Fruit fly (Drosophila melanogaster) whole organism, wandering third instar larva: ENCODE measurements around the gene CG7126.
A peak's percentile ranks its signal among the peaks of the same experiment; 100 is the strongest.

Experiments
- Hnf4 ChIP-seq: fragments of 200-800 bp; sonication (Bioruptor generic); optimal IDR thresholded peaks from 2 replicates; lab custom pipeline; 2016; ENCODE audit warnings: missing biosample characterization, mild to moderate bottlenecking, missing genetic modification characterization
- Myc ChIP-seq: fragments of >200 bp; optimal IDR thresholded peaks from 2 replicates; lab custom pipeline; 2017
- Rel ChIP-seq, 2 experiments: fragments of 200-800 bp; sonication (Bioruptor generic) in 1 of 2; optimal IDR thresholded peaks; 2 replicates in 1 of 2; 3 replicates in 1 of 2; lab custom pipeline; 2016 to 2019; ENCODE audit warnings: mild to moderate bottlenecking in 2 of 2, missing biosample characterization in 2 of 2, missing genetic modification characterization in 2 of 2, moderate library complexity in 1 of 2
- dmrt93B ChIP-seq: fragments of 200-800 bp; sonication (Bioruptor generic); optimal IDR thresholded peaks from 2 replicates; lab custom pipeline; 2018; ENCODE audit warnings: missing biosample characterization, mild to moderate bottlenecking, missing genetic modification characterization
- foxo ChIP-seq, 2 experiments: fragments of 200-800 bp; sonication (Bioruptor generic); optimal IDR thresholded peaks; 2 replicates in 1 of 2; 3 replicates in 1 of 2; lab custom pipeline; 2016 to 2017; ENCODE audit warnings: missing biosample characterization in 2 of 2, missing genetic modification characterization in 2 of 2
- h ChIP-seq: fragments of 200-800 bp; sonication (Bioruptor generic); optimal IDR thresholded peaks from 3 replicates; lab custom pipeline; 2016; ENCODE audit warnings: missing biosample characterization, mild to moderate bottlenecking, missing genetic modification characterization
- lola ChIP-seq: fragments of >200 bp; optimal IDR thresholded peaks from 2 replicates; lab custom pipeline; 2017; ENCODE audit warnings: missing biosample characterization, missing genetic modification characterization
- psq ChIP-seq: fragments of 200-800 bp; sonication (Bioruptor generic); optimal IDR thresholded peaks from 3 replicates; lab custom pipeline; 2017; ENCODE audit warnings: missing biosample characterization, mild to moderate bottlenecking, missing genetic modification characterization, moderate library complexity
- usp ChIP-seq: fragments of >200 bp; optimal IDR thresholded peaks from 2 replicates; lab custom pipeline; 2017; ENCODE audit warnings: missing biosample characterization, missing genetic modification characterization

DNA sequence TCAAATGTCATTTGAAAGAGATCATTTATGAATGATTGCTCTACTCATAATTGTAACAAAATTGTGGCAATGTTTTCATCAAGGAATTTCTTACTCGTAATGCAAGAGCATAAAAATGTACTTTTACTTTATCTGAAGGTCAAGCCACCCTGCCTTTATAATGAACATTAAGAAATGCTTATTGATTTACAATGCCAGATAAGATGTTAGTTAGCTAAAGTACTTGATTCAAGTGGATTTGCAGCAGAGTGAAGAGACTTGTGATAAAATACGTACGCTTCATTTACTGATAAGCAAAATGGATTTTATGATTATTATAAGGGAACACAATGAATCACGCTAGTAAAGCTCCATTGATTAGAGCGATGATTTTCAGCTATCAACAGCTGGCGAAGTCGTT is 10.8 kb downstream of the CG7126 start:
- no peak for TF ChIP-seq Hnf4 (GFP tag; lab: Kevin White, UChicago)
- TF ChIP-seq psq = no peak
- TF ChIP-seq h (GFP tag; lab: Kevin White, UChicago) = peak; percentile 1
- TF ChIP-seq lola = no peak
- TF ChIP-seq foxo (GFP tag; optimal IDR thresholded peaks at IDR 0.05; lab: Kevin White, UChicago) = no peak
- no peak for TF ChIP-seq dmrt93B (GFP tag; lab: Kevin White, UChicago)
- no peak for TF ChIP-seq usp (GFP tag; lab: Kevin White, UChicago)
- TF ChIP-seq Rel (GFP tag; optimal IDR thresholded peaks at IDR 0.05; lab: Kevin White, UChicago) = no peak
- no peak for TF ChIP-seq Rel (tag; optimal IDR thresholded peaks at IDR 0.05; lab: Kevin White, UChicago)
- TF ChIP-seq Myc = no peak
